Worm (Caenorhabditis elegans) whole organism, L2 larva: ENCODE data around the gene cpg-1.

Experiments
- alr-1 ChIP-seq: fragments of 150-350 bp; optimal IDR thresholded peaks from 2 replicates; lab custom pipeline; 2014; ENCODE audit warnings: missing biosample characterization, missing genetic modification characterization
- ama-1 ChIP-seq: fragments of 150-350 bp; optimal IDR thresholded peaks from 2 replicates; lab custom pipeline; 2018; ENCODE audit warnings: inconsistent platforms
- gmeb-1 ChIP-seq: fragments of 150-350 bp; optimal IDR thresholded peaks from 2 replicates; lab custom pipeline; 2014; ENCODE audit warnings: missing biosample characterization, missing genetic modification characterization
- mdl-1 ChIP-seq, 2 experiments: fragments of 150-350 bp in 1 of 2; sonication (generic microtip) in 1 of 2; optimal IDR thresholded peaks; 2 replicates each; lab custom pipeline; 2017; ENCODE audit warnings: missing biosample characterization in 2 of 2, missing genetic modification characterization in 2 of 2
- nhr-11 ChIP-seq: fragments of 150-350 bp; optimal IDR thresholded peaks from 2 replicates; lab custom pipeline; 2014; ENCODE audit warnings: missing biosample characterization, missing genetic modification characterization
- nhr-6 ChIP-seq: fragments of 150-350 bp; optimal IDR thresholded peaks from 2 replicates; lab custom pipeline; 2014; ENCODE audit warnings: missing biosample characterization, missing genetic modification characterization

DNA sequence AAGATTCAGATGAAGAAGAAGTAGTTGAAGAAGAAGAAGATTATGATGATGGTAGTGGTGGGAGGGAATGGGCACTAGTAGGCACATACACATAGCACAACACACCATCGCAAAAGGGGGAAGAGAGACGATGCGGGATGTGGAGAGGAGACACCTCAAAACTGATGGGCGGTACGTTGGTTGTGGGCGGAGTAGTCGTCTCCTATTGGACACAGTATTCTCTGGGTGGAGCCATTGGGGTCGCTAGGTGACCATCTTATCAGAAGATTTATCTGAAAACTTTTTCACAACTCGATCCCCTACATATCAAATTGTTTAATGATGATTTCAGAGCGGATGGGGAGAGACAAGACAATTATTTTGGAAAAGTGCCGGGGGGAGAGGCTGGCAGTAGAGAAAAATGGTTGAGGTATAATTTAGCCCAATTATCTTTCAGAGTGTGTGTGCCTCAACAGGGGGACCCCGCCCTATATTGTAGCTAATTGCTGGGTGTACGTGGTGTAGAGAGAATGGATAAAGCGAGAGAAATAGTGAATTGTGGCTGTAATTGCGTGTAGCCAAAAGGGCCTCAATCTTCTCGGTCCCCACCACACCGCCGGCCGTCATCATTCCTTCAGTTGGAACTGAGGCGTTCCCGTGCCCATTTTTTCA is 38.3 kb upstream of the cpg-1 start:
- no peak for TF ChIP-seq nhr-11
- TF ChIP-seq alr-1 (tag; lab: Kevin White, UChicago) = no peak
- TF ChIP-seq nhr-6 (tag; lab: Kevin White, UChicago) = no peak
- no peak for TF ChIP-seq ama-1 (lab: Kevin White, UChicago)
- TF ChIP-seq gmeb-1 (tag; lab: Kevin White, UChicago) = no peak
- TF ChIP-seq mdl-1 (tag; optimal IDR thresholded peaks at IDR 0.05; lab: Kevin White, UChicago) = no peak
